Fruit fly (Drosophila melanogaster) whole organism, embryonic: ENCODE data around the gene Actn3.

Experiments
- Atf-2 ChIP-seq: fragments of 200-800 bp; sonication (Bioruptor generic); optimal IDR thresholded peaks from 2 replicates; lab custom pipeline; 2016; ENCODE audit warnings: missing biosample characterization, missing genetic modification characterization
- Atf6 ChIP-seq: fragments of 200-800 bp; sonication (Bioruptor generic); IDR thresholded peaks from 2 replicates; pipeline ENCODE4 v1.3.6; 2022; ENCODE audit warnings: missing biosample characterization, missing genetic modification characterization
- Bgb ChIP-seq: fragments of 200-800 bp; sonication (Bioruptor generic); IDR thresholded peaks from 2 replicates; pipeline ENCODE4 v1.3.6; 2022; ENCODE audit warnings: missing biosample characterization, missing genetic modification characterization; ENCODE audit not compliant: partially characterized antibody
- CG10979 ChIP-seq: fragments of 200-800 bp; sonication (Bioruptor generic); optimal IDR thresholded peaks from 2 replicates; lab custom pipeline; 2018; ENCODE audit warnings: missing biosample characterization, mild to moderate bottlenecking, missing genetic modification characterization, moderate library complexity
- CG12104 ChIP-seq: fragments of 200-800 bp; sonication (Bioruptor generic); optimal IDR thresholded peaks from 3 replicates; lab custom pipeline; 2016; ENCODE audit warnings: missing biosample characterization, missing genetic modification characterization
- CG15479 ChIP-seq: fragments of 200-800 bp; sonication (Bioruptor generic); optimal IDR thresholded peaks from 3 replicates; lab custom pipeline; 2019; ENCODE audit warnings: missing biosample characterization, mild to moderate bottlenecking, missing genetic modification characterization, moderate library complexity
- CG15601 ChIP-seq: fragments of 200-800 bp; sonication (Bioruptor generic); optimal IDR thresholded peaks from 3 replicates; lab custom pipeline; 2019; ENCODE audit warnings: missing biosample characterization, mild to moderate bottlenecking, missing genetic modification characterization, moderate library complexity
- CG18764 ChIP-seq: fragments of 200-800 bp; sonication (Bioruptor generic); optimal IDR thresholded peaks from 3 replicates; lab custom pipeline; 2016; ENCODE audit warnings: missing biosample characterization, missing genetic modification characterization
- CG30020 ChIP-seq: fragments of 200-800 bp; optimal IDR thresholded peaks from 2 replicates; lab custom pipeline; 2019; ENCODE audit warnings: missing biosample characterization, mild to moderate bottlenecking, missing genetic modification characterization, moderate library complexity
- CG3995 ChIP-seq: fragments of 200-800 bp; sonication (Bioruptor generic); optimal IDR thresholded peaks from 3 replicates; lab custom pipeline; 2016; ENCODE audit warnings: missing biosample characterization, missing genetic modification characterization
- CG4730 ChIP-seq: fragments of 200-800 bp; sonication (Bioruptor generic); IDR thresholded peaks from 2 replicates; pipeline ENCODE4 v1.3.6; 2022; ENCODE audit warnings: missing biosample characterization, missing genetic modification characterization
- CG4820 ChIP-seq: fragments of 200-800 bp; sonication (Bioruptor generic); optimal IDR thresholded peaks from 3 replicates; lab custom pipeline; 2016; ENCODE audit warnings: missing biosample characterization, missing genetic modification characterization
- CG4854 ChIP-seq: fragments of 200-800 bp; sonication (Bioruptor generic); optimal IDR thresholded peaks from 2 replicates; lab custom pipeline; 2016; ENCODE audit warnings: missing biosample characterization, missing genetic modification characterization, inconsistent platforms
- CG6683 ChIP-seq: fragments of 200-800 bp; sonication (Bioruptor generic); optimal IDR thresholded peaks from 2 replicates; lab custom pipeline; 2017; ENCODE audit warnings: missing biosample characterization, mild to moderate bottlenecking, missing genetic modification characterization, missing genetic modification reagents
- CG9932 ChIP-seq: fragments of 200-800 bp; sonication (Bioruptor generic); IDR thresholded peaks from 2 replicates; pipeline ENCODE4 v1.3.6; 2022; ENCODE audit warnings: missing biosample characterization, missing genetic modification characterization
- Doc3 ChIP-seq: fragments of 200-800 bp; sonication (Bioruptor generic); IDR thresholded peaks from 3 replicates; pipeline ENCODE4 v1.3.6; 2022; ENCODE audit warnings: missing biosample characterization, missing genetic modification characterization; ENCODE audit not compliant: partially characterized antibody
- Dp ChIP-seq: fragments of 200-800 bp; sonication (Bioruptor generic); optimal IDR thresholded peaks from 2 replicates; lab custom pipeline; 2018; ENCODE audit warnings: missing biosample characterization, mild to moderate bottlenecking, missing genetic modification characterization, moderate library complexity
- Drgx ChIP-seq: fragments of 200-800 bp; sonication (Bioruptor generic); IDR thresholded peaks from 2 replicates; pipeline ENCODE4 v1.3.6; 2022; ENCODE audit warnings: missing biosample characterization, missing genetic modification characterization
- E2f2 ChIP-seq: fragments of 200-800 bp; sonication (Bioruptor generic); IDR thresholded peaks from 2 replicates; pipeline ENCODE4 v1.3.6; 2022; ENCODE audit warnings: missing biosample characterization, missing genetic modification characterization
- Fer1 ChIP-seq: fragments of 200-800 bp; sonication (Bioruptor generic); optimal IDR thresholded peaks from 2 replicates; lab custom pipeline; 2017; ENCODE audit warnings: missing biosample characterization, mild to moderate bottlenecking, missing genetic modification characterization
- Gsc ChIP-seq: fragments of 200-800 bp; sonication (Bioruptor generic); IDR thresholded peaks from 2 replicates; pipeline ENCODE4 v1.3.6; 2022; ENCODE audit warnings: missing biosample characterization, missing genetic modification characterization
- Hmx ChIP-seq: fragments of 200-800 bp; sonication (Bioruptor generic); optimal IDR thresholded peaks from 2 replicates; lab custom pipeline; 2016; ENCODE audit warnings: missing biosample characterization, missing genetic modification characterization
- Hr3 ChIP-seq: fragments of 200-800 bp; sonication (Bioruptor generic); optimal IDR thresholded peaks from 3 replicates; lab custom pipeline; 2016; ENCODE audit warnings: missing biosample characterization, missing genetic modification characterization
- Med ChIP-seq: fragments of 200-800 bp; sonication (Bioruptor generic); peaks from one replicate; lab custom pipeline; 2016; ENCODE audit warnings: missing biosample characterization, missing genetic modification characterization, mild to moderate bottlenecking, inconsistent platforms, moderate library complexity
- NK7.1 ChIP-seq: fragments of 200-800 bp; sonication (Bioruptor generic); optimal IDR thresholded peaks from 3 replicates; lab custom pipeline; 2016; ENCODE audit warnings: missing biosample characterization, missing genetic modification characterization
- PHDP ChIP-seq: fragments of 200-800 bp; sonication (Bioruptor generic); optimal IDR thresholded peaks from 3 replicates; lab custom pipeline; 2018; ENCODE audit warnings: missing biosample characterization, mild to moderate bottlenecking, missing genetic modification characterization, moderate library complexity
- Ravus ChIP-seq: fragments of 200-800 bp; sonication (Bioruptor generic); IDR thresholded peaks from 2 replicates; pipeline ENCODE4 v1.3.6; 2022; ENCODE audit warnings: missing biosample characterization, missing genetic modification characterization
- Sox102F ChIP-seq: fragments of 200-800 bp; sonication (Bioruptor generic); optimal IDR thresholded peaks from 2 replicates; lab custom pipeline; 2018; ENCODE audit warnings: missing biosample characterization, mild to moderate bottlenecking, missing genetic modification characterization, moderate library complexity
- Tbp ChIP-seq: fragments of >200 bp; optimal IDR thresholded peaks from 2 replicates; lab custom pipeline; 2018; ENCODE audit warnings: missing biosample characterization, missing genetic modification characterization
- az2 ChIP-seq: fragments of 200-800 bp; sonication (Bioruptor generic); optimal IDR thresholded peaks from 3 replicates; lab custom pipeline; 2016; ENCODE audit warnings: missing biosample characterization, missing genetic modification characterization
- bsh ChIP-seq, 2 experiments: fragments of 200-800 bp; sonication (Bioruptor generic); optimal IDR thresholded peaks; 2 replicates each; lab custom pipeline; 2017 to 2018; ENCODE audit warnings: mild to moderate bottlenecking in 2 of 2, missing biosample characterization in 2 of 2, missing genetic modification characterization in 2 of 2, moderate library complexity in 1 of 2
- emc ChIP-seq: fragments of 200-800 bp; sonication (Bioruptor generic); optimal IDR thresholded peaks from 2 replicates; lab custom pipeline; 2016; ENCODE audit warnings: missing biosample characterization, missing genetic modification characterization
- ftz-f1 ChIP-seq: fragments of 200-800 bp; sonication (Bioruptor generic); optimal IDR thresholded peaks from 2 replicates; lab custom pipeline; 2016; ENCODE audit warnings: missing biosample characterization, missing genetic modification characterization
- gcm2 ChIP-seq: fragments of 200-800 bp; sonication (Bioruptor generic); optimal IDR thresholded peaks from 2 replicates; lab custom pipeline; 2016; ENCODE audit warnings: missing biosample characterization, missing genetic modification characterization
- gem ChIP-seq: fragments of 200-800 bp; sonication (Bioruptor generic); optimal IDR thresholded peaks from 2 replicates; lab custom pipeline; 2019; ENCODE audit warnings: missing biosample characterization, mild to moderate bottlenecking, missing genetic modification characterization, moderate library complexity
- gsb-n ChIP-seq: fragments of 200-800 bp; sonication (Bioruptor generic); optimal IDR thresholded peaks from 3 replicates; lab custom pipeline; 2018; ENCODE audit warnings: missing biosample characterization, mild to moderate bottlenecking, missing genetic modification characterization
- her ChIP-seq: fragments of 200-800 bp; sonication (Bioruptor generic); optimal IDR thresholded peaks from 2 replicates; lab custom pipeline; 2016; ENCODE audit warnings: missing biosample characterization, missing genetic modification characterization
- ranshi ChIP-seq: fragments of 200-800 bp; sonication (Bioruptor generic); IDR thresholded peaks from 2 replicates; pipeline ENCODE4 v1.3.6; 2022; ENCODE audit warnings: missing biosample characterization, missing genetic modification characterization
- sd ChIP-seq: fragments of 200-800 bp; sonication (Bioruptor generic); optimal IDR thresholded peaks from 3 replicates; lab custom pipeline; 2018; ENCODE audit warnings: missing biosample characterization, mild to moderate bottlenecking, missing genetic modification characterization, moderate library complexity
- sima ChIP-seq: fragments of 200-800 bp; sonication (Bioruptor generic); optimal IDR thresholded peaks from 2 replicates; lab custom pipeline; 2016; ENCODE audit warnings: missing biosample characterization, missing genetic modification characterization
- sisA ChIP-seq: fragments of 200-800 bp; sonication (Bioruptor generic); IDR thresholded peaks from 2 replicates; pipeline ENCODE4 v1.3.6; 2022; ENCODE audit warnings: missing biosample characterization, missing genetic modification characterization
- slp2 ChIP-seq: fragments of 200-800 bp; sonication (Bioruptor generic); optimal IDR thresholded peaks from 2 replicates; lab custom pipeline; 2016; ENCODE audit warnings: missing biosample characterization, missing genetic modification characterization
- so ChIP-seq: fragments of 200-800 bp; sonication (Bioruptor generic); IDR thresholded peaks from 3 replicates; pipeline ENCODE4 v1.3.6; 2022; ENCODE audit warnings: missing biosample characterization, missing genetic modification characterization
- tll ChIP-seq, 2 experiments: fragments of 200-800 bp in 1 of 2; fragments of >200 bp in 1 of 2; sonication (Bioruptor generic) in 1 of 2; optimal IDR thresholded peaks; 2 replicates each; lab custom pipeline; 2017 to 2019; ENCODE audit warnings: missing biosample characterization in 2 of 2, missing genetic modification characterization in 2 of 2, mild to moderate bottlenecking in 1 of 2, moderate library complexity in 1 of 2
- unpg ChIP-seq: fragments of 200-800 bp; sonication (Bioruptor generic); optimal IDR thresholded peaks from 3 replicates; lab custom pipeline; 2018; ENCODE audit warnings: missing biosample characterization, mild to moderate bottlenecking, missing genetic modification characterization, moderate library complexity
- wdn ChIP-seq: fragments of 200-800 bp; sonication (Bioruptor generic); IDR thresholded peaks from 2 replicates; pipeline ENCODE4 v1.3.6; 2022; ENCODE audit warnings: missing biosample characterization, missing genetic modification characterization
- wek ChIP-seq: fragments of 200-800 bp; sonication (Bioruptor generic); optimal IDR thresholded peaks from 3 replicates; lab custom pipeline; 2018; ENCODE audit warnings: missing biosample characterization, mild to moderate bottlenecking, missing genetic modification characterization, moderate library complexity
- zfh2 ChIP-seq: fragments of 200-800 bp; sonication (Bioruptor generic); optimal IDR thresholded peaks from 2 replicates; lab custom pipeline; 2016; ENCODE audit warnings: missing biosample characterization, missing genetic modification characterization

Gene Actn3

dm6 chr3R:16986181-16987074 lies 8.8 kb upstream of the Actn3 start:
- TF ChIP-seq Bgb = 0 out of 2 replicates have a peak, but pooled peaks have one; percentile 14
- TF ChIP-seq CG18764 (GFP tag; lab: Kevin White, UChicago) = peak; percentile 66
- peak; percentile 93 for TF ChIP-seq sd (tag; lab: Kevin White, UChicago)
- TF ChIP-seq CG3995 = peak; percentile 82
- peak; percentile 91 for TF ChIP-seq unpg
- peak; percentile 89 for TF ChIP-seq emc (GFP tag; lab: Kevin White, UChicago)
- TF ChIP-seq CG30020 (tag; lab: Kevin White, UChicago) = peak; percentile 35
- TF ChIP-seq PHDP (tag; lab: Kevin White, UChicago) = peak; percentile 91
- TF ChIP-seq Dp (GFP tag; lab: Kevin White, UChicago) = peak; percentile 15
- TF ChIP-seq Ravus (GFP tag; lab: Robert Waterston, UW) = peak; percentile 83
- TF ChIP-seq wdn (GFP tag; lab: Robert Waterston, UW) = peak; percentile 98
- TF ChIP-seq Hmx (GFP tag; lab: Kevin White, UChicago) = peak; percentile 77
- peak; percentile 89 for TF ChIP-seq az2 (GFP tag; lab: Kevin White, UChicago)
- TF ChIP-seq Sox102F = peak; percentile 78
- no peak for TF ChIP-seq tll (GFP tag; optimal IDR thresholded peaks at IDR 0.05; lab: Kevin White, UChicago)
- no peak for TF ChIP-seq Gsc (GFP tag; lab: Robert Waterston, UW)
- peak; percentile 93 for TF ChIP-seq NK7.1 (GFP tag; lab: Kevin White, UChicago)
- TF ChIP-seq CG4820 (GFP tag; lab: Kevin White, UChicago) = peak; percentile 70
- no peak for TF ChIP-seq Tbp (GFP tag; lab: Kevin White, UChicago)
- TF ChIP-seq CG15601 (tag; lab: Kevin White, UChicago) = peak; percentile 42
- peak; percentile 78 for TF ChIP-seq CG15479 (GFP tag; lab: Kevin White, UChicago)
- peak; percentile 97 for TF ChIP-seq Drgx (GFP tag; lab: Robert Waterston, UW)
- peak; percentile 27 for TF ChIP-seq gsb-n (tag; lab: Kevin White, UChicago)
- peak; percentile 91 for TF ChIP-seq gem (tag; lab: Kevin White, UChicago)
- TF ChIP-seq Fer1 (GFP tag; lab: Kevin White, UChicago) = peak; percentile 96
- TF ChIP-seq wek (GFP tag; lab: Kevin White, UChicago) = peak; percentile 78
- TF ChIP-seq sima (GFP tag; lab: Kevin White, UChicago) = peak; percentile 76
- TF ChIP-seq sisA (GFP tag; lab: Robert Waterston, UW) = peak; percentile 93
- peak; percentile 87 for TF ChIP-seq Hr3 (GFP tag; lab: Kevin White, UChicago)
- TF ChIP-seq slp2 (GFP tag; lab: Kevin White, UChicago) = peak; percentile 90
- TF ChIP-seq bsh (GFP tag; optimal IDR thresholded peaks at IDR 0.05; lab: Kevin White, UChicago) = peak; percentile 62 to 75
- TF ChIP-seq Atf6 (GFP tag; lab: Robert Waterston, UW) = peak; percentile 98
- TF ChIP-seq CG12104 (GFP tag; lab: Kevin White, UChicago) = peak; percentile 69
- peak; percentile 96 for TF ChIP-seq her (GFP tag; lab: Kevin White, UChicago)
- peak; percentile 98 for TF ChIP-seq zfh2 (GFP tag; lab: Kevin White, UChicago)
- peak; percentile 93 for TF ChIP-seq ranshi (GFP tag; lab: Robert Waterston, UW)
- TF ChIP-seq E2f2 (GFP tag; lab: Robert Waterston, UW) = peak; percentile 80
- peak; percentile 80 for TF ChIP-seq gcm2 (GFP tag; lab: Kevin White, UChicago)
- TF ChIP-seq CG10979 (tag; lab: Kevin White, UChicago) = peak; percentile 57
- peak; percentile 91 for TF ChIP-seq CG6683 (GFP tag; lab: Kevin White, UChicago)
- TF ChIP-seq Atf-2 (GFP tag; lab: Kevin White, UChicago) = peak; percentile 90
- no peak for TF ChIP-seq Doc3 (GFP tag; lab: Robert Waterston, UW)
- TF ChIP-seq CG9932 = peak; percentile 99
- peak; percentile 87 for TF ChIP-seq ftz-f1 (GFP tag; lab: Kevin White, UChicago)
- TF ChIP-seq so = peak; percentile 94
- peak; percentile 100 for TF ChIP-seq Med (GFP tag; lab: Kevin White, UChicago)
- peak; percentile 95 for TF ChIP-seq CG4730
- TF ChIP-seq CG4854 (GFP tag; lab: Kevin White, UChicago) = peak; percentile 88
